Fruit fly (Drosophila melanogaster): ENCODE results near the gene croc.

Gene croc

dm6 chr3L:21509488-21510122 is 33.3 kb upstream of the croc start (continued):
- TF ChIP-seq CG18619 (GFP tag; optimal IDR thresholded peaks at IDR 0.05) (no peak), Vsx1 (GFP tag; optimal IDR thresholded peaks at IDR 0.05) (no peak), CG8944 (GFP tag; optimal IDR thresholded peaks at IDR 0.05) (no peak), D19A (tag; optimal IDR thresholded peaks at IDR 0.05) (peak; percentile 32), CG9727 (GFP tag; optimal IDR thresholded peaks at IDR 0.05) (peak; percentile 15), lov (optimal IDR thresholded peaks at IDR 0.05) (no peak), lov (GFP tag; IDR thresholded peaks at IDR 0.05) (no peak), amos (GFP tag; IDR thresholded peaks at IDR 0.05; ENCODE audit: partially characterized antibody) (no peak), otp (GFP tag; IDR thresholded peaks at IDR 0.05) (0 out of 3 replicates have a peak, but pooled peaks have one; percentile 17), Hr51 (GFP tag; optimal IDR thresholded peaks at IDR 0.05) (peak in 1 of 2 experiments; percentile 49), CG17612 (GFP tag; IDR thresholded peaks at IDR 0.05) (no peak), nerfin-2 (GFP tag; IDR thresholded peaks at IDR 0.05; ENCODE audit: partially characterized antibody) (no peak), CG8924 (tag; optimal IDR thresholded peaks at IDR 0.05) (no peak), CG3281 (GFP tag; optimal IDR thresholded peaks at IDR 0.05) (peak; percentile 49), danr (GFP tag; IDR thresholded peaks at IDR 0.05) (no peak), CG16813 (GFP tag; IDR thresholded peaks at IDR 0.05; ENCODE audit: partially characterized antibody) (no peak), shn (GFP tag; optimal IDR thresholded peaks at IDR 0.05) (peak; percentile 40), HmgD (GFP tag; optimal IDR thresholded peaks at IDR 0.05) (no peak), CG14860 (GFP tag; IDR thresholded peaks at IDR 0.05; ENCODE audit: partially characterized antibody) (no peak), CG6854 (GFP tag; optimal IDR thresholded peaks at IDR 0.05) (no peak), CG7556 (GFP tag; optimal IDR thresholded peaks at IDR 0.05) (peak; percentile 51), mirr (GFP tag; optimal IDR thresholded peaks at IDR 0.05) (no peak), CG10565 (GFP tag; optimal IDR thresholded peaks at IDR 0.05) (no peak), emc (GFP tag; optimal IDR thresholded peaks at IDR 0.05) (no peak), lab (GFP tag; optimal IDR thresholded peaks at IDR 0.05) (peak; percentile 67), CG11560 (tag; IDR thresholded peaks at IDR 0.05) (no peak), CG13624 (GFP tag; optimal IDR thresholded peaks at IDR 0.05) (peak; percentile 9), Fer3 (tag; optimal IDR thresholded peaks at IDR 0.05) (peak; percentile 9), Lpt (GFP tag; optimal IDR thresholded peaks at IDR 0.05) (no peak), Aef1 (GFP tag; IDR thresholded peaks at IDR 0.05) (no peak), CG4424 (GFP tag; optimal IDR thresholded peaks at IDR 0.05) (peak; percentile 18), Hand (GFP tag; optimal IDR thresholded peaks at IDR 0.05) (peak; percentile 35), repo (GFP tag; optimal IDR thresholded peaks at IDR 0.05) (peak; percentile 32), sd (tag; optimal IDR thresholded peaks at IDR 0.05) (no peak), NfI (GFP tag; optimal IDR thresholded peaks at IDR 0.05) (peak; percentile 31), Hr3 (GFP tag; optimal IDR thresholded peaks at IDR 0.05) (peak; percentile 38), CG15696 (tag; optimal IDR thresholded peaks at IDR 0.05) (no peak), gsb-n (tag; optimal IDR thresholded peaks at IDR 0.05) (no peak), CG11456 (GFP tag; IDR thresholded peaks at IDR 0.05) (0 out of 3 replicates have a peak, but pooled peaks have one; percentile 7), dmrt11E (tag; optimal IDR thresholded peaks at IDR 0.05) (peak; percentile 38), CG18476 (GFP tag; optimal IDR thresholded peaks at IDR 0.05) (peak; percentile 5), D (optimal IDR thresholded peaks at IDR 0.05) (no peak), D (GFP tag; optimal IDR thresholded peaks at IDR 0.05) (no peak), onecut (GFP tag; IDR thresholded peaks at IDR 0.05) (no peak), CHES-1-like (GFP tag; optimal IDR thresholded peaks at IDR 0.05) (no peak), Abd-B (GFP tag; optimal IDR thresholded peaks at IDR 0.05) (no peak), sna (GFP tag; IDR thresholded peaks at IDR 0.05; ENCODE audit: partially characterized antibody) (no peak), CG8765 (GFP tag; IDR thresholded peaks at IDR 0.05) (no peak), row (GFP tag; IDR thresholded peaks at IDR 0.05) (peak; percentile 71), Spps (tag; optimal IDR thresholded peaks at IDR 0.05) (no peak)
